Fruit fly (Drosophila melanogaster) whole organism, wandering third instar larva: Measurements from ENCODE around the gene CG43954.

Experiments
- Abd-B ChIP-seq: fragments of >200 bp; optimal IDR thresholded peaks from 2 replicates; lab custom pipeline; 2017; ENCODE audit warnings: missing biosample characterization, missing genetic modification characterization
- CG32264 ChIP-seq: fragments of 200-800 bp; sonication (Bioruptor generic); optimal IDR thresholded peaks from 2 replicates; lab custom pipeline; 2016; ENCODE audit warnings: missing biosample characterization, missing genetic modification characterization
- CG9705 ChIP-seq: fragments of 200-800 bp; sonication (Bioruptor generic); optimal IDR thresholded peaks from 2 replicates; lab custom pipeline; 2018; ENCODE audit warnings: missing biosample characterization, mild to moderate bottlenecking, missing genetic modification characterization
- CrebA ChIP-seq: fragments of 200-800 bp; sonication (Bioruptor generic); optimal IDR thresholded peaks from 2 replicates; lab custom pipeline; 2016; ENCODE audit warnings: missing biosample characterization, mild to moderate bottlenecking, missing genetic modification characterization, borderline replicate concordance
- Dfd ChIP-seq: fragments of >200 bp; optimal IDR thresholded peaks from 2 replicates; lab custom pipeline; 2017; ENCODE audit warnings: missing biosample characterization, missing genetic modification characterization
- Dif ChIP-seq: fragments of 200-275, 200-300 bp; sonication (Bioruptor generic); optimal IDR thresholded peaks from 2 replicates; lab custom pipeline; 2018; ENCODE audit warnings: missing biosample characterization, missing genetic modification characterization; ENCODE audit not compliant: partially characterized antibody
- GATAd ChIP-seq: sonication (Bioruptor generic); optimal IDR thresholded peaks from 2 replicates; lab custom pipeline; 2016; ENCODE audit warnings: missing biosample characterization, missing genetic modification characterization
- HLH106 ChIP-seq: fragments of 200-800 bp; optimal IDR thresholded peaks from 3 replicates; lab custom pipeline; 2019; ENCODE audit warnings: missing biosample characterization, mild to moderate bottlenecking, missing genetic modification characterization, moderate library complexity
- Hnf4 ChIP-seq: fragments of 200-800 bp; sonication (Bioruptor generic); optimal IDR thresholded peaks from 2 replicates; lab custom pipeline; 2016; ENCODE audit warnings: missing biosample characterization, mild to moderate bottlenecking, missing genetic modification characterization
- Hr78 ChIP-seq: fragments of >200 bp; optimal IDR thresholded peaks from 2 replicates; lab custom pipeline; 2017; ENCODE audit warnings: missing biosample characterization, missing genetic modification characterization
- Hr83 ChIP-seq: fragments of 200-300 bp; sonication (Bioruptor generic); optimal IDR thresholded peaks from 2 replicates; lab custom pipeline; 2016; ENCODE audit warnings: missing biosample characterization, mild to moderate bottlenecking, missing genetic modification characterization, moderate library complexity; ENCODE audit not compliant: poor library complexity, severe bottlenecking
- Jra ChIP-seq: sonication (Bioruptor generic); optimal IDR thresholded peaks from 2 replicates; lab custom pipeline; 2016; ENCODE audit warnings: missing biosample characterization, missing genetic modification characterization
- N ChIP-seq: fragments of >200 bp; optimal IDR thresholded peaks from 2 replicates; lab custom pipeline; 2018; ENCODE audit warnings: missing biosample characterization, missing external identifiers, missing genetic modification characterization
- OdsH ChIP-seq: fragments of 200-800 bp; sonication (Bioruptor generic); optimal IDR thresholded peaks from 2 replicates; lab custom pipeline; 2016; ENCODE audit warnings: missing biosample characterization, mild to moderate bottlenecking, missing genetic modification characterization
- Rel ChIP-seq, 2 experiments: fragments of 200-800 bp; sonication (Bioruptor generic) in 1 of 2; optimal IDR thresholded peaks; 2 replicates in 1 of 2; 3 replicates in 1 of 2; lab custom pipeline; 2016 to 2019; ENCODE audit warnings: mild to moderate bottlenecking in 2 of 2, missing biosample characterization in 2 of 2, missing genetic modification characterization in 2 of 2, moderate library complexity in 1 of 2
- Sp1 ChIP-seq: fragments of 200-800 bp; sonication (Bioruptor generic); optimal IDR thresholded peaks from 3 replicates; lab custom pipeline; 2019; ENCODE audit warnings: missing biosample characterization, mild to moderate bottlenecking, missing genetic modification characterization, moderate library complexity
- Vsx2 ChIP-seq: fragments of 200-300, 225-300 bp; sonication (Bioruptor generic); optimal IDR thresholded peaks from 2 replicates; lab custom pipeline; 2018; ENCODE audit warnings: missing biosample characterization, missing genetic modification characterization; ENCODE audit not compliant: partially characterized antibody
- br ChIP-seq: fragments of 200-800 bp; sonication (Bioruptor generic); optimal IDR thresholded peaks from 2 replicates; lab custom pipeline; 2016; ENCODE audit warnings: missing biosample characterization, missing genetic modification characterization
- brk ChIP-seq: fragments of 200-800 bp; sonication (Bioruptor generic); optimal IDR thresholded peaks from 2 replicates; lab custom pipeline; 2016; ENCODE audit warnings: missing biosample characterization, mild to moderate bottlenecking, missing genetic modification characterization
- dl ChIP-seq, 2 experiments: fragments of 175-275, 200-275 bp in 1 of 2; fragments of 200-275 bp in 1 of 2; sonication (Bioruptor generic); optimal IDR thresholded peaks; lab custom pipeline; 2018; ENCODE audit warnings: mild to moderate bottlenecking in 2 of 2, missing biosample characterization in 2 of 2, missing genetic modification characterization in 2 of 2, moderate library complexity in 2 of 2; ENCODE audit not compliant: partially characterized antibody in 2 of 2, insufficient read depth in 1 of 2
- dmrt93B ChIP-seq: fragments of 200-800 bp; sonication (Bioruptor generic); optimal IDR thresholded peaks from 2 replicates; lab custom pipeline; 2018; ENCODE audit warnings: missing biosample characterization, mild to moderate bottlenecking, missing genetic modification characterization
- dsf ChIP-seq: sonication (Bioruptor generic); optimal IDR thresholded peaks from 2 replicates; lab custom pipeline; 2016; ENCODE audit warnings: missing biosample characterization, missing genetic modification characterization, borderline replicate concordance
- ey ChIP-seq: fragments of 200-800 bp; sonication (Bioruptor generic); optimal IDR thresholded peaks from 2 replicates; lab custom pipeline; 2016; ENCODE audit warnings: missing biosample characterization, missing genetic modification characterization
- foxo ChIP-seq, 2 experiments: fragments of 200-800 bp; sonication (Bioruptor generic); optimal IDR thresholded peaks; 2 replicates in 1 of 2; 3 replicates in 1 of 2; lab custom pipeline; 2016 to 2017; ENCODE audit warnings: missing biosample characterization in 2 of 2, missing genetic modification characterization in 2 of 2
- fru ChIP-seq: fragments of 200-800 bp; sonication (Bioruptor generic); optimal IDR thresholded peaks from 3 replicates; lab custom pipeline; 2016; ENCODE audit warnings: missing biosample characterization, mild to moderate bottlenecking, missing genetic modification characterization
- h ChIP-seq: fragments of 200-800 bp; sonication (Bioruptor generic); optimal IDR thresholded peaks from 3 replicates; lab custom pipeline; 2016; ENCODE audit warnings: missing biosample characterization, mild to moderate bottlenecking, missing genetic modification characterization
- jim ChIP-seq: fragments of 175-275, 200-325 bp; sonication (Bioruptor generic); optimal IDR thresholded peaks from 2 replicates; lab custom pipeline; 2016; ENCODE audit warnings: missing biosample characterization, mild to moderate bottlenecking, missing genetic modification characterization
- lola ChIP-seq: fragments of >200 bp; optimal IDR thresholded peaks from 2 replicates; lab custom pipeline; 2017; ENCODE audit warnings: missing biosample characterization, missing genetic modification characterization
- pan ChIP-seq: fragments of >200 bp; optimal IDR thresholded peaks from 2 replicates; lab custom pipeline; 2017
- psq ChIP-seq: fragments of 200-800 bp; sonication (Bioruptor generic); optimal IDR thresholded peaks from 3 replicates; lab custom pipeline; 2017; ENCODE audit warnings: missing biosample characterization, mild to moderate bottlenecking, missing genetic modification characterization, moderate library complexity
- rgr ChIP-seq: fragments of 200-800 bp; sonication (Bioruptor generic); optimal IDR thresholded peaks from 3 replicates; lab custom pipeline; 2016; ENCODE audit warnings: missing biosample characterization, mild to moderate bottlenecking, missing genetic modification characterization
- sage ChIP-seq: fragments of 200-800 bp; sonication (Bioruptor generic); optimal IDR thresholded peaks from 2 replicates; lab custom pipeline; 2016; ENCODE audit warnings: missing biosample characterization, mild to moderate bottlenecking, missing genetic modification characterization
- sv ChIP-seq: fragments of 200-800 bp; sonication (Bioruptor generic); optimal IDR thresholded peaks from 3 replicates; lab custom pipeline; 2016; ENCODE audit warnings: missing biosample characterization, missing genetic modification characterization
- tai ChIP-seq: sonication (Bioruptor generic); optimal IDR thresholded peaks from 2 replicates; lab custom pipeline; 2016; ENCODE audit warnings: missing biosample characterization, missing genetic modification characterization
- usp ChIP-seq: fragments of >200 bp; optimal IDR thresholded peaks from 2 replicates; lab custom pipeline; 2017; ENCODE audit warnings: missing biosample characterization, missing genetic modification characterization
- woc ChIP-seq: sonication (Bioruptor generic); optimal IDR thresholded peaks from 2 replicates; lab custom pipeline; 2016; ENCODE audit warnings: missing biosample characterization, mild to moderate bottlenecking, missing genetic modification characterization

CG43954 gene

DNA sequence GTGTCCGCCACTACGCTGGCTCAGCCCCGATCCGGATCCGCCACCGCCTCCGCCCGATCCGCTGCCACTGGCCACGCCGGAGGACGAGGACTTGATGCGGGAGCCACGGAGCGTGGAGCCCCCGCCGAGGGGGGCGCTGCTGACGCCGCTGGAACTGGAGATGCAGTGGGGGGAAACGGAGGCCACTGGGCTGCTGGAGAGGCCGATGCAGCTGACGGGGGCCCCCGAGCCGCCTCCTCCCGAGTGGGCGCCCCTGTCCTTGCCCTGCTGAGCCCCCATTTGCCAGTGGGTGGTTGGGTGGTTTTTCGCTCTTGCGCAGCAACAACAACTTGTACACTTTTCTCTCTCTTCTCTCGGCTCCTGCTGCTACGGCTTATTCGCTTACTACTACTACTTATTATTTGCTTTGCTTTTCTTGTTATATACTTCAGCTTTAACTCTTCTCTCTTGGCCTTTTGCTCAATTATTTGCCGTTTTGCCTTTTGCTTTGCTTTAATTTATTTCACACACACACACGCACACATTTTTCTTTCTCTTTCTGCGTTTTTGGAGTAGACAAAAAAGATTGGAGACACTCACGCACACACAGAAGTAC lies 64.5 kb downstream of the CG43954 start:
- TF ChIP-seq dl (GFP tag; optimal IDR thresholded peaks at IDR 0.05; lab: Kevin White, UChicago; ENCODE audit: insufficient read depth in 1 of 2, partially characterized antibody in 2 of 2) (no peak), Dfd (peak; percentile 99)
- TF ChIP-seq, all 38 proteins: peak for 1

DNA sequence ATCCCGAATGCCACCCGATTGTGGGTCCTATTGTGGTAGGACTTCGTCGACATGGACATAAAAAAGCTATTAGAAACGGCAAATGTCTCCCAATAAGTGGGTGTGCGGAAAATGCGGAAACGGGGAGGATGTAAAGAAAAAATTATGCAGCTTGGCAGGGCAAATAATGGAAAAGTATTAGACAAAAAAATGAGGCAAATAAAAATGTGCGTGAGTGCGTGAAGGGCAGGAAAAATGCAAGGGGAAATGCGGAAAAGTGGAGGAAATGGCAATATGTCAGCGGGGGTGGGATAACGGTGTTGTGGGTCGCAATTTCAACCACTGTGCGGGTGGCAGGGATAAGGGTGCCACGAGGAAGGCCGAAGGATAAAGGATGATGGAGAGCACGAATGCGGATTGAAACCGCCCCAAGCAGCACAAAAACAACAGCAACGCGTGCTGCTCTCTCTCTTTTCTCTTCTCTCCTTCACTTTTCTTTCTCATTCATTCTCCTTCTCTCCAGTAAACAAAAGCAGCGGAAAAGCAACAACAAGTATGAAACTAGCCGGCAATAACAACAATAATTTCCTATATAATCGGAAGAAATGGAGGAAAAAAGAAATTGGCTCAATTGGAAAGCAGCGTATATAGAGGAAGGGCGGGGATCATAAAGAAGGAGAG lies 66.0 kb downstream of the CG43954 start:
- TF ChIP-seq psq (GFP tag; lab: Kevin White, UChicago) (peak; percentile 40), ey (GFP tag; lab: Kevin White, UChicago) (no peak)

DNA sequence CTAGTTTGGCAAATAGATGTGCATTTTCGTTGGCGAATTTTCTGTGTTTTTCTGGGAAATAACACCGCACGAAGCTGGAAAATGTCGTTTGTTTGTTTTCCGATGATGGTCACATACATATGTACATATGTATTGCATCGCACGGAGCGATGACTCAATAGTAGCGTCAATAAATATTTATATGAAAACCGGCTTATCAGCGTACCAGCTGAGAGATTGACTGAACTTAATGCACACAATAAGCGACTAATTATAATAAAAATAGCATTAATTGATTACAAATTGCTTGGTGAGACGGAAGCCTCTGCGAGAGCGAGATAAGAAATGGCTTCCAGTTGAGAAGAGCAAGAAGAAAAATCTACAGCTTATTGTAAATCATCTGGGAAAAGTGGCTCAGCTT lies 67.0 kb downstream of the CG43954 start:
- no peak for TF ChIP-seq Hr78 (GFP tag; lab: Kevin White, UChicago)
- no peak for TF ChIP-seq GATAd (GFP tag; lab: Kevin White, UChicago)
- TF ChIP-seq h (GFP tag; lab: Kevin White, UChicago) = no peak
- TF ChIP-seq jim (GFP tag; lab: Kevin White, UChicago) = no peak
- no peak for TF ChIP-seq usp (GFP tag; lab: Kevin White, UChicago)
- TF ChIP-seq Rel (GFP tag; optimal IDR thresholded peaks at IDR 0.05; lab: Kevin White, UChicago) = no peak
- no peak for TF ChIP-seq Rel (tag; optimal IDR thresholded peaks at IDR 0.05; lab: Kevin White, UChicago)
- TF ChIP-seq Jra (GFP tag; lab: Kevin White, UChicago) = no peak
- no peak for TF ChIP-seq rgr (GFP tag; lab: Kevin White, UChicago)
- no peak for TF ChIP-seq fru (GFP tag; lab: Kevin White, UChicago)
- TF ChIP-seq Hnf4 (GFP tag; lab: Kevin White, UChicago) = no peak
- no peak for TF ChIP-seq dsf
- no peak for TF ChIP-seq lola
- no peak for TF ChIP-seq HLH106 (tag; lab: Kevin White, UChicago)
- TF ChIP-seq Abd-B (GFP tag; lab: Kevin White, UChicago) = no peak
- no peak for TF ChIP-seq Hr83 (GFP tag; lab: Kevin White, UChicago)
- no peak for TF ChIP-seq OdsH (GFP tag; lab: Kevin White, UChicago)
- no peak for TF ChIP-seq br (GFP tag; lab: Kevin White, UChicago)
- no peak for TF ChIP-seq CrebA (GFP tag; lab: Kevin White, UChicago)
- no peak for TF ChIP-seq foxo (GFP tag; optimal IDR thresholded peaks at IDR 0.05; lab: Kevin White, UChicago)
- TF ChIP-seq woc (GFP tag; lab: Kevin White, UChicago) = no peak

DNA sequence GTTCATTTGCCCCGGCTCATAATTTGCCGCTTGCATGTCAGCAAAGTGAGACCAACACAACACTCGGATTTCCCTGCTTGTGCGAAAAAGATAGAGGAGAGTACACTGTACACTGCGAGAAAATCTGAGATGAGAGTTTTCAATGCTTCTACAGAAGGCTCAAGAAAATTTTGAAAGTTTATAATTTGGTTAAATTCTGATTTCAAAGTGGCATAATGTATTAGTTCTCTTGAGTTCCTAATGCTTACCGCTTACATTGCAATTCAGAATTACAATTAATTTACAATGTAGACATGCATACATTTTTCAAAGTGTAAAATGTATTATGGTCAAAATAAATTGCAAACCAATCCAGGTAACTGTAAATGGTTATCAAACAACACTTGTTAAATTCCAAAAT lies 68.5 kb downstream of the CG43954 start:
- TF ChIP-seq Hr83 (GFP tag; lab: Kevin White, UChicago) (no peak), dsf (no peak), CG9705 (GFP tag; lab: Kevin White, UChicago) (no peak), sage (GFP tag; lab: Kevin White, UChicago) (no peak), Vsx2 (GFP tag; lab: Kevin White, UChicago) (no peak)

DNA sequence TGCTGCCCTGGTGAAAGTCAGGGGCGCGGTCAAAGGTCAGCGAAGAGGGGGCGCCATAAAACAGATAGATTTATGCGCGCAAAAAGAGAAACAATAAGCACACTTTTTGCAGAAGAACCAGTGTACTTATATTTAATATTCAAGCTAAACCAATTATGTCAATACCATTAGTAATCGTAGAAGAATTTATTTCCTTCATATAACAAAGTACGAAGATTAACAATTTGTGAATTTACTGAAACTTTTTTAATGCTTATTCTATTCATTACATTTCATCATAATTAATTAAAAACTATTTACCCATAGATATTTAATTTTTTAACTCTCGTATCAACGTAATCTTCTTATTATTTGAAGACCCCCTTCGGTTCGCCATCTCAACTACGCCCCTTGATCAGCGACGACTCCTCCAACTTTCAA lies 69.4 kb downstream of the CG43954 start:
- no peak for TF ChIP-seq Hr78 (GFP tag; lab: Kevin White, UChicago)
- no peak for TF ChIP-seq lola
- TF ChIP-seq fru (GFP tag; lab: Kevin White, UChicago) = peak; percentile 45
- peak; percentile 8 for TF ChIP-seq br (GFP tag; lab: Kevin White, UChicago)
- TF ChIP-seq Vsx2 (GFP tag; lab: Kevin White, UChicago) = no peak
- peak; percentile 20 for TF ChIP-seq ey (GFP tag; lab: Kevin White, UChicago)
- no peak for TF ChIP-seq brk
- no peak for TF ChIP-seq Dif (GFP tag; lab: Kevin White, UChicago)
- TF ChIP-seq Rel (GFP tag; optimal IDR thresholded peaks at IDR 0.05; lab: Kevin White, UChicago) = no peak
- TF ChIP-seq Rel (tag; optimal IDR thresholded peaks at IDR 0.05; lab: Kevin White, UChicago) = no peak
- TF ChIP-seq sage (GFP tag; lab: Kevin White, UChicago) = no peak
- TF ChIP-seq usp (GFP tag; lab: Kevin White, UChicago) = no peak
- TF ChIP-seq dmrt93B (GFP tag; lab: Kevin White, UChicago) = peak; percentile 14
- no peak for TF ChIP-seq CG32264 (GFP tag; lab: Kevin White, UChicago)
- no peak for TF ChIP-seq pan (lab: Kevin White, UChicago)
- peak; percentile 41 for TF ChIP-seq Sp1 (GFP tag; lab: Kevin White, UChicago)
- peak; percentile 20 for TF ChIP-seq rgr (GFP tag; lab: Kevin White, UChicago)
- no peak for TF ChIP-seq dl (GFP tag; optimal IDR thresholded peaks at IDR 0.05; lab: Kevin White, UChicago; ENCODE audit: insufficient read depth in 1 of 2, partially characterized antibody in 2 of 2)
- no peak for TF ChIP-seq jim (GFP tag; lab: Kevin White, UChicago)
- peak; percentile 27 for TF ChIP-seq h (GFP tag; lab: Kevin White, UChicago)
- TF ChIP-seq foxo (GFP tag; optimal IDR thresholded peaks at IDR 0.05; lab: Kevin White, UChicago) = peak in 1 of 2 experiments; percentile 68
- no peak for TF ChIP-seq CrebA (GFP tag; lab: Kevin White, UChicago)
- no peak for TF ChIP-seq Hr83 (GFP tag; lab: Kevin White, UChicago)
- TF ChIP-seq CG9705 (GFP tag; lab: Kevin White, UChicago) = no peak
- peak; percentile 28 for TF ChIP-seq HLH106 (tag; lab: Kevin White, UChicago)
- TF ChIP-seq OdsH (GFP tag; lab: Kevin White, UChicago) = peak; percentile 49
- no peak for TF ChIP-seq tai
- TF ChIP-seq N (GFP tag; lab: Kevin White, UChicago) = no peak
- no peak for TF ChIP-seq Jra (GFP tag; lab: Kevin White, UChicago)
- TF ChIP-seq sv (GFP tag; lab: Kevin White, UChicago) = peak; percentile 10
